Worm (Caenorhabditis elegans): ENCODE measurements around the gene zipt-3.
A peak's percentile ranks its signal among the peaks of the same experiment; 100 is the strongest.

The zipt-3 gene

ce11 chrII:5698254-5698653, 19.7 kb upstream of the zipt-3 start (continued):
- peak; percentile 7 for TF ChIP-seq mep-1 (tag; optimal IDR thresholded peaks at IDR 0.05)
- TF ChIP-seq dmd-6 (GFP tag; IDR thresholded peaks at IDR 0.05) = peak; percentile 78
- no peak for TF ChIP-seq pha-4 (GFP tag; IDR thresholded peaks at IDR 0.05)
- TF ChIP-seq pha-4 (tag; optimal IDR thresholded peaks at IDR 0.05) = no peak
- TF ChIP-seq nhr-77 (tag; optimal IDR thresholded peaks at IDR 0.05) = peak; percentile 21
- peak; percentile 51 for TF ChIP-seq hlh-11 (tag; optimal IDR thresholded peaks at IDR 0.05)
- TF ChIP-seq egl-43 (GFP tag; IDR thresholded peaks at IDR 0.05) = no peak
- TF ChIP-seq ceh-28 (tag; optimal IDR thresholded peaks at IDR 0.05) = no peak
- no peak for TF ChIP-seq Y5F2A.4 (GFP tag; optimal IDR thresholded peaks at IDR 0.05)
- no peak for TF ChIP-seq daf-12 (tag; optimal IDR thresholded peaks at IDR 0.05)
- no peak for TF ChIP-seq snpc-1.2 (GFP tag; IDR thresholded peaks at IDR 0.05)
- no peak for TF ChIP-seq fkh-10 (GFP tag; optimal IDR thresholded peaks at IDR 0.05)
- no peak for TF ChIP-seq aly-2 (tag; optimal IDR thresholded peaks at IDR 0.05)
- no peak for TF ChIP-seq lir-3 (tag; optimal IDR thresholded peaks at IDR 0.05)
- TF ChIP-seq nhr-76 (tag; optimal IDR thresholded peaks at IDR 0.05) = no peak
- TF ChIP-seq nhr-41 (GFP tag; IDR thresholded peaks at IDR 0.05) = no peak
- TF ChIP-seq snpc-4 (tag; optimal IDR thresholded peaks at IDR 0.05) = no peak
- TF ChIP-seq unc-39 (tag; optimal IDR thresholded peaks at IDR 0.05) = no peak
- no peak for TF ChIP-seq T26A8.4 (GFP tag; IDR thresholded peaks at IDR 0.05)
- TF ChIP-seq aha-1 (tag) = peak; percentile 80
- TF ChIP-seq ZK546.5 (tag; optimal IDR thresholded peaks at IDR 0.05) = no peak
- peak; percentile 70 for TF ChIP-seq nhr-28 (tag; optimal IDR thresholded peaks at IDR 0.05)
- TF ChIP-seq D1046.2 (GFP tag; IDR thresholded peaks at IDR 0.05) = no peak
- TF ChIP-seq lin-1 (GFP tag; IDR thresholded peaks at IDR 0.05) = no peak
- TF ChIP-seq dve-1 (tag; optimal IDR thresholded peaks at IDR 0.05; ENCODE audit: insufficient read depth) = peak; percentile 52
- no peak for TF ChIP-seq ceh-32 (tag; optimal IDR thresholded peaks at IDR 0.05; ENCODE audit: poor library complexity)
- no peak for TF ChIP-seq ceh-44 (GFP tag; IDR thresholded peaks at IDR 0.05)
- TF ChIP-seq saeg-2 (GFP tag; IDR thresholded peaks at IDR 0.05) = no peak
- peak; percentile 30 for TF ChIP-seq nhr-6 (tag; optimal IDR thresholded peaks at IDR 0.05)
- TF ChIP-seq nhr-102 (tag; optimal IDR thresholded peaks at IDR 0.05) = no peak
- TF ChIP-seq duxl-1 (tag; optimal IDR thresholded peaks at IDR 0.05; ENCODE audit: poor library complexity) = no peak
- no peak for TF ChIP-seq tag-97 (GFP tag; IDR thresholded peaks at IDR 0.05)
- TF ChIP-seq ztf-11 (tag; optimal IDR thresholded peaks at IDR 0.05) = no peak
- no peak for TF ChIP-seq Y105C5A.15 (GFP tag; IDR thresholded peaks at IDR 0.05)
- TF ChIP-seq skn-1 (tag; optimal IDR thresholded peaks at IDR 0.05) = no peak
- TF ChIP-seq Y75B8A.6 (GFP tag; IDR thresholded peaks at IDR 0.05) = no peak
- TF ChIP-seq cey-2 (tag; optimal IDR thresholded peaks at IDR 0.05; ENCODE audit: borderline replicate concordance, insufficient read depth) = no peak

DNA sequence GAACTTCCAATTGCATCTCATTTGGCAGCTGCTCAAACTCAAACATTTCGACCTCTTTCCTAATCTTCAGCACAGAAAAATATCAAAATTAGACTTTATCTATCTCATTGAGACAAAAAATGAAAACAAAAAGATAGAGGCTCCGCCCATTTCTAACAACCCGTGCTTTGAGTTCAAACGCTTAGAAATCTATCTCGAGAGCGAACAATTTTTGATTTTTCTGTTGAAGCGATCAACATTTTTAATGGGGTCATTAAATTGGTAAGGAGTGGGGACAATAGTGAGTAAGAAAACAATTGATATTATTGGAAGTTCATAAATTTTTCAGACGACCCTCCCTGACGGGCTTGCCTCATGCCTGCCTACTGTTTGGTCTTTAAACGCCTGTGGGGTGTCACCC, 19.1 kb upstream of the zipt-3 start, which contains the start of the genes C25H3.10 and C25H3.1:
TSS of gene C25H3.10 (minus strand) at position 101 of the 400 bp plus-strand sequence.
TSS of gene C25H3.1 (plus strand) at position 203 of the 400 bp plus-strand sequence.
- no peak for TF ChIP-seq php-3 (GFP tag; IDR thresholded peaks at IDR 0.05)
- TF ChIP-seq jun-1 (tag; optimal IDR thresholded peaks at IDR 0.05) = no peak
- TF ChIP-seq lin-15B (tag; optimal IDR thresholded peaks at IDR 0.05) = no peak
- TF ChIP-seq hlh-30 (tag; optimal IDR thresholded peaks at IDR 0.05; ENCODE audit: insufficient read depth) = peak; percentile 19
- TF ChIP-seq nhr-28 (tag; optimal IDR thresholded peaks at IDR 0.05) = peak; percentile 12
- no peak for TF ChIP-seq F44E2.7 (GFP tag; IDR thresholded peaks at IDR 0.05)
- no peak for TF ChIP-seq ces-1 (GFP tag; optimal IDR thresholded peaks at IDR 0.05)

All from whole organism, L4 larva.